Fruit fly (Drosophila melanogaster) whole organism, adult: ENCODE data around the gene BicC.

ENCODE experiments used
- CG11617 ChIP-seq: fragments of 200-800 bp; sonication (Bioruptor generic); optimal IDR thresholded peaks from 2 replicates; lab custom pipeline; 2017; ENCODE audit warnings: mild to moderate bottlenecking, missing biosample characterization, missing genetic modification reagents, missing genetic modification characterization
- CG1620 ChIP-seq: fragments of 200-800 bp; sonication (Bioruptor generic); optimal IDR thresholded peaks from 2 replicates; lab custom pipeline; 2016; ENCODE audit warnings: missing biosample characterization, missing genetic modification characterization
- CG5204 ChIP-seq: fragments of 200-800 bp; sonication (Bioruptor generic); optimal IDR thresholded peaks from 2 replicates; lab custom pipeline; 2016; ENCODE audit warnings: missing biosample characterization, missing genetic modification characterization
- CG7101 ChIP-seq: fragments of 200-800 bp; sonication (Bioruptor generic); optimal IDR thresholded peaks from 2 replicates; lab custom pipeline; 2018; ENCODE audit warnings: missing biosample characterization, mild to moderate bottlenecking, missing genetic modification characterization, moderate library complexity
- Clk ChIP-seq: fragments of 200-800 bp; sonication (Bioruptor generic); optimal IDR thresholded peaks from 2 replicates; lab custom pipeline; 2017; ENCODE audit warnings: missing biosample characterization, missing genetic modification characterization
- Crg-1 ChIP-seq: fragments of 200-800 bp; sonication (Bioruptor generic); optimal IDR thresholded peaks from 2 replicates; lab custom pipeline; 2016; ENCODE audit warnings: missing biosample characterization, missing genetic modification characterization
- Mnt ChIP-seq: fragments of 200-800 bp; sonication (Bioruptor generic); optimal IDR thresholded peaks from 2 replicates; lab custom pipeline; 2016; ENCODE audit warnings: missing biosample characterization, mild to moderate bottlenecking, missing genetic modification characterization
- bab1 ChIP-seq: fragments of 200-800 bp; sonication (Bioruptor generic); optimal IDR thresholded peaks from 3 replicates; lab custom pipeline; 2019; ENCODE audit warnings: missing biosample characterization, mild to moderate bottlenecking, missing genetic modification characterization, moderate library complexity
- ovo ChIP-seq: fragments of 200-800 bp; sonication (Bioruptor generic); optimal IDR thresholded peaks from 2 replicates; lab custom pipeline; 2016; ENCODE audit warnings: missing biosample characterization, missing genetic modification characterization
- pad ChIP-seq: fragments of 200-800 bp; sonication (Bioruptor generic); optimal IDR thresholded peaks from 3 replicates; lab custom pipeline; 2017; ENCODE audit warnings: missing biosample characterization, missing genetic modification characterization, mild to moderate bottlenecking, moderate library complexity, missing genetic modification reagents
- tj ChIP-seq: fragments of 200-800 bp; sonication (Bioruptor generic); optimal IDR thresholded peaks from 3 replicates; lab custom pipeline; 2017; ENCODE audit warnings: missing biosample characterization, mild to moderate bottlenecking, missing genetic modification characterization, moderate library complexity

BicC gene

dm6 chr2L:16042385-16043071 lies 681 bp downstream of the BicC start:
- TF ChIP-seq bab1 (GFP tag; lab: Kevin White, UChicago) (no peak), pad (peak; percentile 93)

dm6 chr2L:16049647-16050046 lies 7.8 kb downstream of the BicC start, which contains the start of gene beat-Ia:
beat-Ia (plus strand) TSS chr2L:16049965.
- TF ChIP-seq Crg-1 (GFP tag; lab: Kevin White, UChicago) (no peak), pad (peak; percentile 100), CG11617 (GFP tag; lab: Kevin White, UChicago) (no peak), CG1620 (GFP tag; lab: Kevin White, UChicago) (no peak), CG5204 (GFP tag; lab: Kevin White, UChicago) (no peak), Clk (GFP tag; lab: Kevin White, UChicago) (no peak)

- TF ChIP-seq CG1620 (GFP tag; lab: Kevin White, UChicago) = no peak
- no peak for TF ChIP-seq Mnt (GFP tag; lab: Kevin White, UChicago)
- no peak for TF ChIP-seq ovo (GFP tag; lab: Kevin White, UChicago)
- TF ChIP-seq tj (GFP tag; lab: Kevin White, UChicago) = no peak
- TF ChIP-seq Crg-1 (GFP tag; lab: Kevin White, UChicago) = no peak
- no peak for TF ChIP-seq bab1 (GFP tag; lab: Kevin White, UChicago)
- TF ChIP-seq CG7101 = no peak
These were observed 52.9 kb downstream of the BicC start, which contains the start of gene CG4891 for dm6 chr2L:16094697-16095096. CG4891 (plus strand) TSS chr2L:16094997.
